Fruit fly (Drosophila melanogaster) S2 (cell line): Measurements from ENCODE around the gene CG2162.

Experiments used
- CG8478 ChIP-seq: fragments of >200 bp; optimal IDR thresholded peaks from 2 replicates; lab custom pipeline; 2018
- CTCF ChIP-seq, 2 experiments: fragments of >200 bp; optimal IDR thresholded peaks; 2 replicates each; lab custom pipeline; 2018

DNA sequence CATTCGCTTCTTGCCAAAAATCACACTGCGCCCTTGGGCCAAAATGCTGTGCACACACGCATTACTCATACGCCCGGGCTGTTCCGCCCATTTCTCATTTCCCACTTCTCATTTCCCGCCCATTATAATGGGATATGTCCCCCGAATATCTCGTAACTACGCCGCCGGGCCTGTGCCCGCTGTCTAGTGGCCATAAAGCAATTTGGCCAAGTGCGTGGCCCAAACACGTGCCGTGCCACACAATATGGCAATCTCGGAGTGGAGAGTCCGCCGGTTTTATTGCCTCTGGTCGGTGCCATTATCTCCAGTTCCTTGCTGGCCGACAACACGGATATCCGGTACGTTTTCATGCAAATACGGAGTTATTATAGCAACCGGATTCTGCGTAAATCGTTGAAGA, 42.0 kb downstream of the CG2162 start:
- TF ChIP-seq CTCF (optimal IDR thresholded peaks at IDR 0.05; lab: Kevin White, UChicago) (no peak), CG8478 (lab: Kevin White, UChicago) (no peak)
